Worm (Caenorhabditis elegans) whole organism, L4 larva: Measurements from ENCODE around the gene ZK829.7.

Experiments used
- D1046.2 ChIP-seq: fragments of 200-800 bp; sonication (Bioruptor generic); IDR thresholded peaks from 2 replicates; pipeline ENCODE4 v1.3.6; 2022; ENCODE audit warnings: missing genetic modification characterization, missing compliant biosample characterization
- F10B5.3 ChIP-seq: sonication (generic microtip); optimal IDR thresholded peaks from 2 replicates; lab custom pipeline; 2016; ENCODE audit warnings: mild to moderate bottlenecking, missing genetic modification characterization, missing compliant biosample characterization
- T20F7.1 ChIP-seq: fragments of 200-800 bp; sonication (Bioruptor generic); optimal IDR thresholded peaks from 2 replicates; lab custom pipeline; 2018; ENCODE audit warnings: mild to moderate bottlenecking, missing genetic modification characterization, missing compliant biosample characterization
- T26A8.4 ChIP-seq: fragments of 200-800 bp; sonication (Bioruptor generic); IDR thresholded peaks from 2 replicates; pipeline ENCODE4 v1.3.6; 2022; ENCODE audit warnings: missing genetic modification characterization, missing compliant biosample characterization
- Y75B8A.6 ChIP-seq: fragments of 200-800 bp; sonication (Bioruptor generic); IDR thresholded peaks from 2 replicates; pipeline ENCODE4 v1.3.6; 2022; ENCODE audit warnings: missing genetic modification reagents, missing genetic modification characterization, missing compliant biosample characterization
- aha-1 ChIP-seq: fragments of 150-350 bp; peaks from one replicate; lab custom pipeline; 2014; ENCODE audit warnings: missing biosample characterization, missing genetic modification characterization
- aly-2 ChIP-seq: sonication (generic microtip); optimal IDR thresholded peaks from 2 replicates; lab custom pipeline; 2018; ENCODE audit warnings: missing biosample characterization, missing genetic modification characterization
- ama-1 ChIP-seq: fragments of 150-350 bp; optimal IDR thresholded peaks from 2 replicates; lab custom pipeline; 2014; ENCODE audit warnings: inconsistent platforms, mixed read lengths
- arid-1 ChIP-seq: fragments of 200-800 bp; sonication (Bioruptor generic); conservative IDR thresholded peaks from 2 replicates; pipeline ENCODE4 v1.3.6; 2022; ENCODE audit warnings: missing genetic modification reagents, missing genetic modification characterization, missing compliant biosample characterization
- ceh-20 ChIP-seq: fragments of 200-800 bp; sonication (Bioruptor generic); IDR thresholded peaks from 2 replicates; pipeline ENCODE4 v1.3.6; 2022; ENCODE audit warnings: missing genetic modification reagents, missing genetic modification characterization, missing compliant biosample characterization
- ces-1 ChIP-seq: fragments of 150-350 bp; sonication (generic microtip); optimal IDR thresholded peaks from 4 replicates; lab custom pipeline; 2014; ENCODE audit warnings: missing biosample characterization, missing genetic modification reagents, missing genetic modification characterization
- daf-12 ChIP-seq: fragments of 150-350 bp; optimal IDR thresholded peaks from 2 replicates; lab custom pipeline; 2014; ENCODE audit warnings: missing biosample characterization, missing genetic modification reagents, missing genetic modification characterization
- daf-16 ChIP-seq, 3 experiments: sonication (generic microtip); optimal IDR thresholded peaks; 2 replicates each; lab custom pipeline; 2016 to 2017; ENCODE audit warnings: missing genetic modification characterization in 3 of 3, missing genetic modification reagents in 3 of 3, mild to moderate bottlenecking in 2 of 3, missing compliant biosample characterization in 2 of 3, missing biosample characterization in 1 of 3, moderate library complexity in 1 of 3
- daf-19 ChIP-seq: fragments of 200-800 bp; sonication (Bioruptor generic); conservative IDR thresholded peaks from 2 replicates; pipeline ENCODE4 v1.3.6; 2022; ENCODE audit warnings: missing genetic modification characterization, missing compliant biosample characterization
- daf-8 ChIP-seq: fragments of 200-800 bp; sonication (Bioruptor generic); IDR thresholded peaks from 2 replicates; pipeline ENCODE4 v1.3.6; 2022; ENCODE audit warnings: missing genetic modification characterization, missing compliant biosample characterization
- dmd-6 ChIP-seq: fragments of 200-800 bp; sonication (Bioruptor generic); IDR thresholded peaks from 2 replicates; pipeline ENCODE4 v1.3.6; 2022; ENCODE audit warnings: missing genetic modification reagents, missing genetic modification characterization, missing compliant biosample characterization
- dmd-9 ChIP-seq: fragments of 200-800 bp; sonication (Bioruptor generic); IDR thresholded peaks from 2 replicates; pipeline ENCODE4 v1.3.6; 2022; ENCODE audit warnings: missing genetic modification reagents, missing genetic modification characterization, missing compliant biosample characterization
- dpl-1 ChIP-seq: fragments of 150-350 bp; optimal IDR thresholded peaks from 2 replicates; lab custom pipeline; 2014; ENCODE audit warnings: missing biosample characterization, missing genetic modification reagents, missing genetic modification characterization
- fos-1 ChIP-seq: fragments of 150-350 bp; optimal IDR thresholded peaks from 2 replicates; lab custom pipeline; 2014; ENCODE audit warnings: missing biosample characterization, missing genetic modification characterization
- gei-8 ChIP-seq: fragments of 200-800 bp; sonication (Bioruptor generic); optimal IDR thresholded peaks from 2 replicates; lab custom pipeline; 2018; ENCODE audit warnings: mild to moderate bottlenecking, missing genetic modification characterization, missing compliant biosample characterization
- hlh-11 ChIP-seq: fragments of 200-800 bp; sonication (Bioruptor generic); optimal IDR thresholded peaks from 2 replicates; lab custom pipeline; 2018; ENCODE audit warnings: mild to moderate bottlenecking, missing genetic modification characterization, missing compliant biosample characterization
- hmg-1.1 ChIP-seq: fragments of 200-800 bp; sonication (Bioruptor generic); IDR thresholded peaks from 2 replicates; pipeline ENCODE4 v1.3.6; 2022; ENCODE audit warnings: missing genetic modification reagents, missing genetic modification characterization, missing compliant biosample characterization
- lin-1 ChIP-seq: fragments of 200-800 bp; sonication (Bioruptor generic); IDR thresholded peaks from 2 replicates; pipeline ENCODE4 v1.3.6; 2022; ENCODE audit warnings: missing genetic modification reagents, missing genetic modification characterization, missing compliant biosample characterization
- lin-13 ChIP-seq: fragments of 150-350 bp; optimal IDR thresholded peaks from 2 replicates; lab custom pipeline; 2014; ENCODE audit warnings: missing biosample characterization, missing genetic modification reagents, missing genetic modification characterization
- lin-38 ChIP-seq: fragments of 200-800 bp; sonication (Bioruptor generic); IDR thresholded peaks from 2 replicates; pipeline ENCODE4 v1.3.6; 2022; ENCODE audit warnings: missing genetic modification reagents, missing genetic modification characterization, missing compliant biosample characterization
- lsy-2 ChIP-seq, 2 experiments: fragments of 150-350 bp in 1 of 2; sonication (generic microtip) in 1 of 2; optimal IDR thresholded peaks; 2 replicates each; lab custom pipeline; 2014 to 2017; ENCODE audit warnings: missing biosample characterization in 2 of 2, missing genetic modification characterization in 2 of 2
- mep-1 ChIP-seq: fragments of 150-350 bp; sonication (generic microtip); optimal IDR thresholded peaks from 3 replicates; lab custom pipeline; 2014; ENCODE audit warnings: missing biosample characterization, missing genetic modification characterization
- mes-2 ChIP-seq: sonication (generic microtip); optimal IDR thresholded peaks from 2 replicates; lab custom pipeline; 2016; ENCODE audit warnings: missing genotype, mild to moderate bottlenecking, missing genetic modification characterization, missing compliant biosample characterization; ENCODE audit not compliant: poor library complexity, severe bottlenecking
- mxl-2 ChIP-seq: fragments of 200-800 bp; sonication (Bioruptor generic); conservative IDR thresholded peaks from 2 replicates; pipeline ENCODE4 v1.3.6; 2022; ENCODE audit warnings: missing genetic modification reagents, missing genetic modification characterization, missing compliant biosample characterization
- nhr-10 ChIP-seq: fragments of 150-350 bp; optimal IDR thresholded peaks from 2 replicates; lab custom pipeline; 2014; ENCODE audit warnings: missing biosample characterization, missing genetic modification characterization
- nhr-237 ChIP-seq: sonication (generic microtip); optimal IDR thresholded peaks from 2 replicates; lab custom pipeline; 2017; ENCODE audit warnings: missing biosample characterization, missing genetic modification characterization
- nhr-28 ChIP-seq: fragments of 150-350 bp; optimal IDR thresholded peaks from 2 replicates; lab custom pipeline; 2014; ENCODE audit warnings: missing biosample characterization, missing genetic modification characterization
- nhr-41 ChIP-seq: fragments of 200-800 bp; sonication (Bioruptor generic); IDR thresholded peaks from 2 replicates; pipeline ENCODE4 v1.3.6; 2022; ENCODE audit warnings: missing genetic modification reagents, missing genetic modification characterization, missing compliant biosample characterization
- nhr-42 ChIP-seq: fragments of 200-800 bp; sonication (Bioruptor generic); IDR thresholded peaks from 2 replicates; pipeline ENCODE4 v1.3.6; 2022; ENCODE audit warnings: missing genetic modification characterization, missing compliant biosample characterization
- nhr-48 ChIP-seq: sonication (generic microtip); optimal IDR thresholded peaks from 2 replicates; lab custom pipeline; 2016; ENCODE audit warnings: mild to moderate bottlenecking, missing genetic modification characterization, missing compliant biosample characterization
- nhr-6 ChIP-seq: fragments of 150-350 bp; optimal IDR thresholded peaks from 2 replicates; lab custom pipeline; 2014; ENCODE audit warnings: missing biosample characterization, missing genetic modification characterization
- nhr-77 ChIP-seq: fragments of 150-350 bp; optimal IDR thresholded peaks from 2 replicates; lab custom pipeline; 2014; ENCODE audit warnings: missing biosample characterization, missing genetic modification characterization
- pha-4 ChIP-seq, 2 experiments: fragments of 150-350 bp in 1 of 2; fragments of 200-800 bp in 1 of 2; sonication (Bioruptor generic) in 1 of 2; IDR thresholded peaks in 1 of 2; optimal IDR thresholded peaks in 1 of 2; 2 replicates each; pipeline versions ENCODE4 v1.3.6 to Lab custom; 2014 to 2022; ENCODE audit warnings: missing genetic modification characterization in 2 of 2, missing genetic modification reagents in 2 of 2, missing biosample characterization in 1 of 2, missing compliant biosample characterization in 1 of 2
- php-3 ChIP-seq: fragments of 200-800 bp; sonication (Bioruptor generic); IDR thresholded peaks from 2 replicates; pipeline ENCODE4 v1.3.6; 2022; ENCODE audit warnings: missing genetic modification reagents, missing genetic modification characterization, missing compliant biosample characterization
- tra-1 ChIP-seq: fragments of 200-800 bp; sonication (Bioruptor generic); IDR thresholded peaks from 2 replicates; pipeline ENCODE4 v1.3.6; 2022; ENCODE audit warnings: missing genetic modification reagents, missing genetic modification characterization, missing compliant biosample characterization
- zfp-3 ChIP-seq: fragments of 200-800 bp; sonication (Bioruptor generic); conservative IDR thresholded peaks from 2 replicates; pipeline ENCODE4 v1.3.6; 2022; ENCODE audit warnings: missing genetic modification reagents, missing genetic modification characterization, missing compliant biosample characterization

ZK829.7 gene

DNA sequence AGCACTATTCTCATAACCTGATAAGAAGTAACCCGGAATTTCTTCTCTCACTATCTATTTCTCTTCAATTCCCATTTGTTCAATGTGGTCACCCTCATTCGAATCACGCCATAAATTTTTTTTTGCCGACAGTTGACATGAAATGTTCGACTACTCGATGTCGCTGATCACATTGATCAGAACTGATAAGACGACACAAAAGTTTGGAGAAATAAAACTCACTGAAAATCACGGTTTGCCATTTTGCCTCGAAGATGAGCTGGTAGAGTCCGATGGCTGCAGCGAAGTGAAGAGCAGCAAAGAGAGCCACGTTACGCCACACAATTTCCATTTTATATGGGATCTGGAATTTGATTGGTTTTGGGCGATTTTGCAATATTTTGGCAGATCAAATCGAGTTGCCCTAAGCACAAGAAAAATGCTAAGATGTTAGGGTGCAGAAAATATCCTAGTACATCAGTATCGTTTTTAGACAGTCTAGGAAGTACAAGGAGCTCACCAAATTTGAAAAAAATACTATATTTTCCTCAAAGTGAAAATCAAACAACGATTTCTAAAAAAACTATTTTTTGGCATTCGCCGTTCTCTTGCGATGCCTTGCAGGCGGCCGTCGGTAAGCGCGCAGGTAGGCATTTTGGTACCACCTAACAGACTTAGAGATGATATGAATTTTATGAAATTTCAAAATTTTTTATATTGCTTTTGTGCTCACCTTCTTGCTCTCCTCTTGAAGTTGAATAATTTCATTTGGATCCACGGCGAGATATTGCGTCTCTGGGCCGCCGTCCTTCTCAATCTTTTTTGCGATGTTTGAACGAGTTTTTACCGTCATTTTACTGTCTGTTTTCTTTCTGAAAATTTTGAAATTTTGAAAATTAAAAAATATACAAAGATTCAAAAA lies 46.2 kb downstream of the ZK829.7 start, which contains the start of gene fat-6 (continued):
- TF ChIP-seq daf-8 (GFP tag; lab: Robert Waterston, UW) (no peak), aly-2 (tag; lab: Kevin White, UChicago) (no peak), hlh-11 (tag; lab: Kevin White, UChicago) (peak; percentile 46), pha-4 (GFP tag; IDR thresholded peaks at IDR 0.05; lab: Robert Waterston, UW) (no peak), pha-4 (tag; optimal IDR thresholded peaks at IDR 0.05; lab: Kevin White, UChicago) (no peak), nhr-237 (tag; lab: Kevin White, UChicago) (no peak), aha-1 (peak; percentile 66), zfp-3 (peak; percentile 64), nhr-48 (tag; lab: Kevin White, UChicago) (peak; percentile 38), daf-19 (GFP tag; lab: Robert Waterston, UW) (peak; percentile 44; the same call in 1 of the 2 replicates), arid-1 (GFP tag; lab: Robert Waterston, UW) (no peak), mep-1 (peak; percentile 44), nhr-41 (GFP tag; lab: Robert Waterston, UW) (no peak), nhr-77 (tag; lab: Kevin White, UChicago) (peak; percentile 81), lin-38 (GFP tag; lab: Robert Waterston, UW) (peak; percentile 35), D1046.2 (0 out of 2 replicates have a peak, but pooled peaks have one; percentile 14)

- TF ChIP-seq zfp-3, result peak; percentile 85
- no peak for TF ChIP-seq fos-1 (tag; lab: Kevin White, UChicago)
- TF ChIP-seq mes-2, result peak; percentile 9
- peak; percentile 76 for TF ChIP-seq aha-1
- 0 out of 2 replicates have a peak, but pooled peaks have one; percentile 38 for TF ChIP-seq tra-1 (GFP tag; lab: Robert Waterston, UW)
Observed at ce11 chrIV:11914260-11914836, 47.0 kb downstream of the ZK829.7 start.

ce11 chrIV:11913295-11913940 lies 47.9 kb downstream of the ZK829.7 start:
- TF ChIP-seq ces-1, result no peak
- no peak for TF ChIP-seq F10B5.3 (tag; lab: Kevin White, UChicago)
- TF ChIP-seq arid-1 (GFP tag; lab: Robert Waterston, UW), result 0 out of 2 replicates have a peak, but pooled peaks have one; percentile 25
- TF ChIP-seq daf-12, result no peak
- no peak for TF ChIP-seq ama-1 (lab: Kevin White, UChicago)
- no peak; the same call in 1 of the 2 replicates for TF ChIP-seq hmg-1.1 (GFP tag; lab: Robert Waterston, UW)
- TF ChIP-seq nhr-237 (tag; lab: Kevin White, UChicago), result no peak
- no peak; the same call in 1 of the 2 replicates for TF ChIP-seq ceh-20
- peak; percentile 35; the same call in 1 of the 2 replicates for TF ChIP-seq lin-1 (GFP tag; lab: Robert Waterston, UW)
- 0 out of 2 replicates have a peak, but pooled peaks have one; percentile 6 for TF ChIP-seq nhr-42 (GFP tag; lab: Robert Waterston, UW)
- peak; percentile 81 for TF ChIP-seq T26A8.4 (GFP tag; lab: Robert Waterston, UW)
- no peak for TF ChIP-seq dpl-1 (GFP tag; lab: Kevin White, UChicago)
- TF ChIP-seq gei-8 (GFP tag; lab: Kevin White, UChicago), result no peak
- TF ChIP-seq daf-16 (GFP tag; optimal IDR thresholded peaks at IDR 0.05; lab: Kevin White, UChicago), result no peak
- peak; percentile 42 for TF ChIP-seq daf-16 (tag; optimal IDR thresholded peaks at IDR 0.05; lab: Kevin White, UChicago)
- TF ChIP-seq hlh-11 (tag; lab: Kevin White, UChicago), result peak; percentile 29
- TF ChIP-seq php-3 (GFP tag; lab: Robert Waterston, UW), result peak; percentile 53
- peak; percentile 34 for TF ChIP-seq T20F7.1 (GFP tag; lab: Kevin White, UChicago)
- TF ChIP-seq pha-4 (GFP tag; IDR thresholded peaks at IDR 0.05; lab: Robert Waterston, UW), result 0 out of 2 replicates have a peak, but pooled peaks have one; percentile 68
- no peak for TF ChIP-seq pha-4 (tag; optimal IDR thresholded peaks at IDR 0.05; lab: Kevin White, UChicago)
- TF ChIP-seq lin-13 (GFP tag; lab: Kevin White, UChicago), result peak; percentile 41
- no peak for TF ChIP-seq nhr-6 (tag; lab: Kevin White, UChicago)
- peak; percentile 20 for TF ChIP-seq nhr-10
- no peak for TF ChIP-seq nhr-28 (tag; lab: Kevin White, UChicago)
- peak in 1 of 2 experiments; percentile 27 for TF ChIP-seq lsy-2 (tag; optimal IDR thresholded peaks at IDR 0.05; lab: Kevin White, UChicago)
- TF ChIP-seq mxl-2, result no peak
- TF ChIP-seq dmd-6 (GFP tag; lab: Robert Waterston, UW), result peak; percentile 48
- no peak for TF ChIP-seq aha-1
- TF ChIP-seq zfp-3, result peak; percentile 99
- TF ChIP-seq Y75B8A.6 (GFP tag; lab: Robert Waterston, UW), result peak; percentile 86; the same call in 1 of the 2 replicates
- peak; percentile 42 for TF ChIP-seq mep-1
- no peak for TF ChIP-seq dmd-9
